Worm (Caenorhabditis elegans): ENCODE measurements around the gene nhr-19.
A peak's percentile ranks its signal among the peaks of the same experiment; 100 is the strongest.

The nhr-19 gene

DNA sequence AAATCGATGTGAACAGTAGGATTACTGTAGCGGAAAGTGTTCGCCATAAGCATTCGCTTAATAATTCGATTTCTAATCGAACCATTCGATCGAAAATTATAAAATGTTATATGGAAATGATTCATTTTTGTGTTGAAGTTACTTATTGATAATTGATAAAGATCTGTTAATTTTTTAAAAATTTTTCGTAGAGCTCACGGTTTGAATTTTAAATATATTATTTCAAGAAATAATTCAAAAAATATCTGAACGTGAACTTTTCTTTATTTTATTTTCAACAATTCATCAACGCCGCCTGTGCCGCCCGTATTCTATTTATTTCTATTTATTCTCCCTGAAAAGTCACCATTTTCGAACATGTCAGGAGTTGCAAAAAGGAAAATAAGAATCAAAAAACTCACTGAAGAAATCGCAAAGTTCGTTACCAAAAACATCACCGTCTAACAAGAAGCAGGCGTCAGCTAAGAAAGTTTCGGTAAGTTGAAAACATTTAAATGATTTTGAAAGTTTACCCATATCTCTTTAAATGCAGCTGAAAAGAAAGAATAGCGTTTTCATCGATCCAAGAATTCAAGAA is 6.1 kb upstream of the nhr-19 start, which contains the start of the genes T15H9.5 and T15H9.4:
Gene T15H9.5, minus strand, starts transcription at position 101 of the 577 bp plus-strand sequence.
Gene T15H9.4, plus strand, starts transcription at position 527 of the 577 bp plus-strand sequence.
- TF ChIP-seq lin-13 (tag; optimal IDR thresholded peaks at IDR 0.05) (no peak), mep-1 (tag; optimal IDR thresholded peaks at IDR 0.05) (no peak), pha-4 (tag; optimal IDR thresholded peaks at IDR 0.05) (no peak), elt-1 (tag; optimal IDR thresholded peaks at IDR 0.05; ENCODE audit: borderline replicate concordance, insufficient read depth) (no peak), mab-5 (tag; optimal IDR thresholded peaks at IDR 0.05) (no peak), ces-1 (GFP tag; optimal IDR thresholded peaks at IDR 0.05) (no peak)

DNA sequence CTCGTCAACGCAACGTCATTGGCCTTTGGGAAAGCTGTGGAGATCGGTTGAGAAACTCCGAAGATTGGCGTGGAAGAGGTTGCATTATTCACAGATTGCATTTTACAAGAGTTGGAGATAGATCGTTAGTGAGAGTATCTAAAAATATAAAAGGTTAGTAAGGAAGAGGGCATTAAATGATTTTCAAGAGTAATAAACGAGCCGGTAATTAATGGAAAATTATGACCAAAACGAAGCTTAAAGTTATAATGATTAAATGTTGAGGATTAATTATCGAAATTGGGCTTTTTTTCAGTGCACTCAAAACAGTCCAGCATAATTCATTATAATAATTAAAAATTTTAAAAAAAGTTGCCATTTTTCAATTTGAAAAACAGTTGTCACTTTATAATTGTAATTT is 4.0 kb upstream of the nhr-19 start, which contains the start of gene pap-2:
Gene pap-2, minus strand, starts transcription at position 101 of the 400 bp plus-strand sequence.
- TF ChIP-seq mep-1 (tag; optimal IDR thresholded peaks at IDR 0.05) = no peak
- TF ChIP-seq drap-1 (GFP tag; optimal IDR thresholded peaks at IDR 0.05) = no peak
- no peak for TF ChIP-seq ceh-83 (GFP tag; optimal IDR thresholded peaks at IDR 0.05)
- TF ChIP-seq pha-4 (tag; optimal IDR thresholded peaks at IDR 0.05) = no peak
- no peak for TF ChIP-seq zip-8 (tag; optimal IDR thresholded peaks at IDR 0.05)
- no peak for TF ChIP-seq mab-5 (tag; optimal IDR thresholded peaks at IDR 0.05)

DNA sequence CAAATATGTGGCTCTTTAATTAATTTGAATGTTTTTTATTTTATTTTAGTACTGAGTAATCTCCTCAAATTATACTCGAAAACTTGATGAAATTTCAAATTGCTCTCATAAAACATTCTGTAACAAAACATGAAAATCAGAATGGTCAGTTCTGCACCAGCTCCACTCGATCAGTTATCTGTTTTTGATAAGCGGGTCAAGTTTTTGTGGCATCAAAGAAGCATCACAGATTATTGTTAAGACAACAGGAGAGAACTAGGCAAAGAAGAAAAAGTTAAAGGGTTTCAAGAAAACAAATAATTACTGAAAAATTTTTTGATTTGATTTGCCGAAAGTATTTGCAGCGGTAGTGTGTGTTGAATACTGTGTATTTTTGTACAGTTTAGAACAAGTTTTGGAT is 1.8 kb upstream of the nhr-19 start:
- TF ChIP-seq ceh-83 (GFP tag; optimal IDR thresholded peaks at IDR 0.05) (no peak), tbx-8 (GFP tag; optimal IDR thresholded peaks at IDR 0.05) (no peak), drap-1 (GFP tag; optimal IDR thresholded peaks at IDR 0.05) (no peak), snpc-4 (tag; optimal IDR thresholded peaks at IDR 0.05) (no peak), elt-3 (tag; optimal IDR thresholded peaks at IDR 0.05) (no peak), zip-8 (tag; optimal IDR thresholded peaks at IDR 0.05) (no peak), mab-5 (tag; optimal IDR thresholded peaks at IDR 0.05) (no peak), unc-62 (GFP tag; optimal IDR thresholded peaks at IDR 0.05) (no peak), ham-2 (GFP tag; optimal IDR thresholded peaks at IDR 0.05) (no peak), hlh-1 (tag; optimal IDR thresholded peaks at IDR 0.05) (no peak), nhr-12 (tag; optimal IDR thresholded peaks at IDR 0.05) (no peak), lin-13 (tag; optimal IDR thresholded peaks at IDR 0.05) (no peak), flh-1 (GFP tag; optimal IDR thresholded peaks at IDR 0.05) (no peak), mls-2 (tag; optimal IDR thresholded peaks at IDR 0.05) (no peak), nhr-237 (tag; optimal IDR thresholded peaks at IDR 0.05) (no peak), M03D4.4 (tag; optimal IDR thresholded peaks at IDR 0.05) (no peak), ceh-39 (tag; optimal IDR thresholded peaks at IDR 0.05) (no peak), lin-32 (GFP tag; optimal IDR thresholded peaks at IDR 0.05) (no peak)

DNA sequence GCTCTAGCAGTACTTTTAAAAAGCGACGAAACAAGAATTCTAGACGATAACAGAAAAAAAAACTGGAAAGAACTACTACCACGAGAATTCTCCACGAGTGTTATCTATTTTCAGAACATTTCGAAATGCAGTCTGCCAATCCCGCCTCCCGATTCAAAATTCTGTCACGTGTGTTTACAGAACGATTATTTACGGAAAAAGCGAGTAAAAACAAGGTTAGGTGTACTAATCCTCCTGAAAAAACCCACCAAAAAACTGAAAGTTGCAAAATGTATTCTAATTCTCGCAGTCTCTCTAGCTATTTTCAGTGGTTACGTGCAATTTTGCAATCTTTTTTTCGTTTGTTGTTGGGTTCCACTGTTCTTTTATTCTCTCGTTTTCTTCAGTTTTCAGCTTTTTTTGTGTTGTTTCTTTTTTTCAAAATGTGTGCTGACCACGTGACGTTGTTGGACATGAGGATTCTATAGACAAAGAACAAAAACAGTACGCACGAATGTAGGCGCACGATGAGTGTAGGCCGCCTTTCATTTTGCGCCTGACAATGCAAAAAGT is 1.2 kb upstream of the nhr-19 start:
- no peak for TF ChIP-seq hlh-1 (tag; optimal IDR thresholded peaks at IDR 0.05)
- no peak for TF ChIP-seq nhr-28 (tag; optimal IDR thresholded peaks at IDR 0.05)
- TF ChIP-seq unc-39 (tag; optimal IDR thresholded peaks at IDR 0.05) = no peak
- no peak for TF ChIP-seq lsy-2 (tag; optimal IDR thresholded peaks at IDR 0.05)
- TF ChIP-seq sptf-1 (tag; optimal IDR thresholded peaks at IDR 0.05) = no peak
- TF ChIP-seq mab-5 (tag; optimal IDR thresholded peaks at IDR 0.05) = no peak
- TF ChIP-seq pha-4 (tag; optimal IDR thresholded peaks at IDR 0.05) = no peak
- no peak for TF ChIP-seq ceh-39 (tag; optimal IDR thresholded peaks at IDR 0.05)
- no peak for TF ChIP-seq mep-1 (tag; optimal IDR thresholded peaks at IDR 0.05)

DNA sequence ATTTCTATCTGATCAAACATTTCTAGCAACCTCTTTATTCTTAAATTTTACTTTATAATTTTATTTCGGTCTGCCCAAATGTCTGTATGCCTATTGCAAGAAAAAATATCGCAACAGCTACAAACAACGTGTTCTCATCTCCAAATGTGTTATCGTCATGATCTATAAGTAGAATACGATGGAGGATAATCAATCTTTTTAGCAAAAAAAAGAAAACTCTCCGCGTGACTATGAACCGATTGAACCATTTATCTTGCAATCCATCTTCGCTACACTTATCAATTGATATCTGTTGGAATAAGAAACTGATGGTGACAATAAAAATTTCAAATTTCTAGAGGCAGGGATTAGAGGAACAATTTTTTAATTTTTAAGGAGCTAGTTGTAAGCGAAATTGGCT is 628 bp upstream of the nhr-19 start:
- TF ChIP-seq sptf-1 (tag; optimal IDR thresholded peaks at IDR 0.05) (no peak), elt-1 (tag; optimal IDR thresholded peaks at IDR 0.05; ENCODE audit: borderline replicate concordance, insufficient read depth) (peak; percentile 37), unc-120 (tag; optimal IDR thresholded peaks at IDR 0.05; ENCODE audit: poor library complexity, severe bottlenecking) (no peak)

DNA sequence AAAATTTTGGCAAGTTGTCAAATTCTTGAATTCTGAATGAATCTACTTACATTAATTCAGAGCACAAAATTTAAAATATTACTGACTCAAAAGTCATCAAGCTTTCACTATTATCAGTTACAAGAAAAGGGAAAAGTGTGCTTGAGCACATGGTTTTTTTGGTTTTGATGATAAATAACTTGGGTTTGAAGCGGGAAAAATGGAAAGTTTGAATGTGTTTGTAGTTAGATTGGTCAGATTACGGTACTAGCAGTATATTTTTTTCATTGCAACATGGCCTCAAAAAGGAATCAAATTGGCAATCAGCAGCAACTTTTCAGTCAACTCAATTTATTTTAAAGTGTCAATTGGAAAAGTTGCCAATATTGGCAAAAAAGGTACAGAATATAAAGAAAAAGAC is 641 bp downstream of the nhr-19 start:
- no peak for TF ChIP-seq ceh-39 (tag; optimal IDR thresholded peaks at IDR 0.05)
- no peak for TF ChIP-seq drap-1 (GFP tag; optimal IDR thresholded peaks at IDR 0.05)
- TF ChIP-seq M03D4.4 (tag; optimal IDR thresholded peaks at IDR 0.05) = no peak
- TF ChIP-seq bed-3 (GFP tag; optimal IDR thresholded peaks at IDR 0.05) = no peak
- TF ChIP-seq sptf-1 (tag; optimal IDR thresholded peaks at IDR 0.05) = no peak
- no peak for TF ChIP-seq elt-1 (tag; optimal IDR thresholded peaks at IDR 0.05; ENCODE audit: borderline replicate concordance, insufficient read depth)
- TF ChIP-seq lsy-2 (tag; optimal IDR thresholded peaks at IDR 0.05) = no peak
